Worm (Caenorhabditis elegans) whole organism, L3 larva: ENCODE measurements around the gene trpp-12.

Experiments used
- R02D3.7 ChIP-seq: fragments of 150-350 bp; optimal IDR thresholded peaks from 2 replicates; lab custom pipeline; 2014; ENCODE audit warnings: missing biosample characterization, missing genetic modification characterization
- ZK546.5 ChIP-seq: sonication (generic microtip); optimal IDR thresholded peaks from 2 replicates; lab custom pipeline; 2017; ENCODE audit warnings: missing biosample characterization, missing genetic modification characterization
- aly-2 ChIP-seq: fragments of 150-350 bp; optimal IDR thresholded peaks from 2 replicates; lab custom pipeline; 2014; ENCODE audit warnings: missing biosample characterization, missing genetic modification characterization
- ama-1 ChIP-seq: fragments of 150-350 bp; optimal IDR thresholded peaks from 2 replicates; lab custom pipeline; 2018
- ceh-16 ChIP-seq: sonication (generic microtip); optimal IDR thresholded peaks from 2 replicates; lab custom pipeline; 2017; ENCODE audit warnings: missing biosample characterization, missing genetic modification characterization
- ceh-28 ChIP-seq: fragments of 150-350 bp; optimal IDR thresholded peaks from 2 replicates; lab custom pipeline; 2014; ENCODE audit warnings: missing biosample characterization, missing genetic modification reagents, missing genetic modification characterization
- ceh-82 ChIP-seq: fragments of 150-350 bp; optimal IDR thresholded peaks from 2 replicates; lab custom pipeline; 2014; ENCODE audit warnings: missing biosample characterization, missing genetic modification characterization
- ceh-9 ChIP-seq: sonication (generic microtip); optimal IDR thresholded peaks from 2 replicates; lab custom pipeline; 2018; ENCODE audit warnings: missing biosample characterization, missing genetic modification characterization
- daf-12 ChIP-seq: fragments of 150-350 bp; optimal IDR thresholded peaks from 2 replicates; lab custom pipeline; 2014; ENCODE audit warnings: missing biosample characterization, missing genetic modification reagents, missing genetic modification characterization
- egl-27 ChIP-seq: sonication (generic microtip); optimal IDR thresholded peaks from 4 replicates; lab custom pipeline; 2017; ENCODE audit warnings: missing biosample characterization, missing genetic modification reagents, missing genetic modification characterization
- egl-5 ChIP-seq: fragments of 150-350 bp; optimal IDR thresholded peaks from 2 replicates; lab custom pipeline; 2017; ENCODE audit warnings: missing biosample characterization, missing genetic modification reagents, missing genetic modification characterization, inconsistent platforms
- elt-1 ChIP-seq: fragments of 150-350 bp; optimal IDR thresholded peaks from 2 replicates; lab custom pipeline; 2014; ENCODE audit warnings: missing biosample characterization, missing genetic modification characterization
- elt-2 ChIP-seq: sonication (generic microtip); optimal IDR thresholded peaks from 2 replicates; lab custom pipeline; 2016; ENCODE audit warnings: missing genetic modification reagents, mild to moderate bottlenecking, missing genetic modification characterization, missing compliant biosample characterization
- elt-3 ChIP-seq, 3 experiments: fragments of 150-350 bp in 1 of 3; sonication (generic microtip) in 2 of 3; optimal IDR thresholded peaks; 2 replicates in 2 of 3; 4 replicates in 1 of 3; lab custom pipeline; 2014 to 2017; ENCODE audit warnings: missing biosample characterization in 3 of 3, missing genetic modification characterization in 3 of 3
- eor-1 ChIP-seq, 2 experiments: fragments of 150-350 bp; optimal IDR thresholded peaks; 2 replicates each; lab custom pipeline; 2014 to 2018; ENCODE audit warnings: missing biosample characterization in 2 of 2, missing genetic modification characterization in 2 of 2
- fkh-10 ChIP-seq: sonication (generic microtip); optimal IDR thresholded peaks from 2 replicates; lab custom pipeline; 2017; ENCODE audit warnings: missing biosample characterization, missing genetic modification reagents, missing genetic modification characterization
- fkh-2 ChIP-seq: fragments of 150-350 bp; optimal IDR thresholded peaks from 2 replicates; lab custom pipeline; 2014; ENCODE audit warnings: missing biosample characterization, missing genetic modification reagents, missing genetic modification characterization
- fos-1 ChIP-seq: fragments of 150-350 bp; optimal IDR thresholded peaks from 2 replicates; lab custom pipeline; 2014; ENCODE audit warnings: missing biosample characterization, missing genetic modification characterization
- hmg-11 ChIP-seq: sonication (generic microtip); optimal IDR thresholded peaks from 2 replicates; lab custom pipeline; 2016; ENCODE audit warnings: missing genetic modification characterization, missing compliant biosample characterization
- jun-1 ChIP-seq: fragments of 150-350 bp; optimal IDR thresholded peaks from 2 replicates; lab custom pipeline; 2014; ENCODE audit warnings: missing biosample characterization, missing genetic modification reagents, missing genetic modification characterization
- lin-15B ChIP-seq: fragments of 150-350 bp; optimal IDR thresholded peaks from 2 replicates; lab custom pipeline; 2014; ENCODE audit warnings: missing biosample characterization, missing genetic modification characterization
- lin-39 ChIP-seq: fragments of 150-350 bp; optimal IDR thresholded peaks from 2 replicates; lab custom pipeline; 2018; ENCODE audit warnings: missing biosample characterization, missing genetic modification reagents, missing genetic modification characterization
- lsy-12 ChIP-seq: sonication (generic microtip); optimal IDR thresholded peaks from 2 replicates; lab custom pipeline; 2016; ENCODE audit warnings: mild to moderate bottlenecking, missing genetic modification characterization, missing compliant biosample characterization
- mdl-1 ChIP-seq: fragments of 150-350 bp; optimal IDR thresholded peaks from 2 replicates; lab custom pipeline; 2014; ENCODE audit warnings: missing biosample characterization, missing genetic modification characterization
- mml-1 ChIP-seq: fragments of 150-350 bp; sonication (generic microtip); optimal IDR thresholded peaks from 3 replicates; lab custom pipeline; 2014; ENCODE audit warnings: missing biosample characterization, missing genetic modification characterization
- nfya-1 ChIP-seq: sonication (generic microtip); optimal IDR thresholded peaks from 2 replicates; lab custom pipeline; 2017; ENCODE audit warnings: missing genetic modification characterization, mild to moderate bottlenecking, missing compliant biosample characterization, antibody characterized with exemption, moderate library complexity; ENCODE audit not compliant: insufficient read depth
- nhr-11 ChIP-seq: fragments of 150-350 bp; optimal IDR thresholded peaks from 2 replicates; lab custom pipeline; 2014; ENCODE audit warnings: missing biosample characterization, missing genetic modification characterization
- nhr-12 ChIP-seq: fragments of 150-350 bp; optimal IDR thresholded peaks from 2 replicates; lab custom pipeline; 2014; ENCODE audit warnings: missing biosample characterization, missing genetic modification characterization
- nhr-23 ChIP-seq: fragments of 150-350 bp; optimal IDR thresholded peaks from 2 replicates; lab custom pipeline; 2014; ENCODE audit warnings: missing biosample characterization, missing genetic modification reagents, missing genetic modification characterization
- nhr-237 ChIP-seq: fragments of 150-350 bp; optimal IDR thresholded peaks from 2 replicates; lab custom pipeline; 2014; ENCODE audit warnings: missing biosample characterization, missing genetic modification characterization
- nhr-25 ChIP-seq: sonication (generic microtip); optimal IDR thresholded peaks from 2 replicates; lab custom pipeline; 2017; ENCODE audit warnings: missing biosample characterization, missing genetic modification characterization
- nhr-28 ChIP-seq: fragments of 150-350 bp; optimal IDR thresholded peaks from 2 replicates; lab custom pipeline; 2014; ENCODE audit warnings: missing biosample characterization, missing genetic modification characterization
- nhr-43 ChIP-seq: sonication (generic microtip); optimal IDR thresholded peaks from 2 replicates; lab custom pipeline; 2016; ENCODE audit warnings: mild to moderate bottlenecking, missing genetic modification characterization, missing compliant biosample characterization; ENCODE audit not compliant: poor library complexity, severe bottlenecking
- nhr-67 ChIP-seq: fragments of 150-350 bp; optimal IDR thresholded peaks from 2 replicates; lab custom pipeline; 2014; ENCODE audit warnings: missing biosample characterization, missing genetic modification characterization
- nhr-76 ChIP-seq: fragments of 150-350 bp; sonication (generic microtip); optimal IDR thresholded peaks from 5 replicates; lab custom pipeline; 2014; ENCODE audit warnings: missing biosample characterization, missing genetic modification characterization
- nhr-77 ChIP-seq: fragments of 150-350 bp; optimal IDR thresholded peaks from 2 replicates; lab custom pipeline; 2014; ENCODE audit warnings: missing biosample characterization, missing genetic modification characterization
- pha-4 ChIP-seq: fragments of 150-350 bp; optimal IDR thresholded peaks from 2 replicates; lab custom pipeline; 2014; ENCODE audit warnings: missing biosample characterization, missing genetic modification reagents, missing genetic modification characterization
- pqm-1 ChIP-seq: fragments of 150-350 bp; optimal IDR thresholded peaks from 2 replicates; lab custom pipeline; 2017; ENCODE audit warnings: missing biosample characterization, missing genetic modification characterization, inconsistent platforms
- sea-2 ChIP-seq: fragments of 150-350 bp; sonication (generic microtip); optimal IDR thresholded peaks from 4 replicates; lab custom pipeline; 2014; ENCODE audit warnings: missing biosample characterization, missing genetic modification reagents, missing genetic modification characterization
- skn-1 ChIP-seq: fragments of 150-350 bp; optimal IDR thresholded peaks from 2 replicates; lab custom pipeline; 2014; ENCODE audit warnings: missing biosample characterization, missing genetic modification characterization
- snpc-4 ChIP-seq: fragments of 150-350 bp; optimal IDR thresholded peaks from 2 replicates; lab custom pipeline; 2014; ENCODE audit warnings: missing biosample characterization, missing genetic modification characterization
- tbx-2 ChIP-seq: sonication (generic microtip); optimal IDR thresholded peaks from 2 replicates; lab custom pipeline; 2016; ENCODE audit warnings: mild to moderate bottlenecking, missing genetic modification characterization, missing compliant biosample characterization
- unc-39 ChIP-seq: sonication (generic microtip); optimal IDR thresholded peaks from 4 replicates; lab custom pipeline; 2017; ENCODE audit warnings: missing biosample characterization, missing genetic modification characterization
- unc-62 ChIP-seq: fragments of 150-350 bp; sonication (generic microtip); optimal IDR thresholded peaks from 4 replicates; lab custom pipeline; 2014; ENCODE audit warnings: missing biosample characterization, missing genetic modification reagents, missing genetic modification characterization
- zag-1 ChIP-seq: fragments of 150-350 bp; optimal IDR thresholded peaks from 2 replicates; lab custom pipeline; 2014; ENCODE audit warnings: missing biosample characterization, missing genetic modification characterization
- ztf-11 ChIP-seq: fragments of 150-350 bp; optimal IDR thresholded peaks from 2 replicates; lab custom pipeline; 2014; ENCODE audit warnings: missing biosample characterization, missing genetic modification characterization
- ztf-4 ChIP-seq: fragments of 150-350 bp; optimal IDR thresholded peaks from 2 replicates; lab custom pipeline; 2014; ENCODE audit warnings: missing biosample characterization, missing genetic modification characterization

The trpp-12 gene

ce11 chrX:2426932-2427331 lies 17.4 kb downstream of the trpp-12 start:
- TF ChIP-seq R02D3.7 (tag; lab: Kevin White, UChicago), result no peak
- TF ChIP-seq nhr-25, result peak; percentile 61

- TF ChIP-seq elt-2, result no peak
- no peak for TF ChIP-seq nhr-237
- no peak for TF ChIP-seq lin-15B
- no peak for TF ChIP-seq skn-1
- TF ChIP-seq pqm-1 (tag; lab: Kevin White, UChicago), result no peak
Measured at ce11 chrX:2427404-2427803, 17.9 kb downstream of the trpp-12 start, which contains the start of gene gcy-31. Gene gcy-31 (minus strand): TSS chrX:2427504.

ce11 chrX:2430317-2430716 lies 20.8 kb downstream of the trpp-12 start:
- no peak for TF ChIP-seq hmg-11
- no peak for TF ChIP-seq R02D3.7 (tag; lab: Kevin White, UChicago)
- TF ChIP-seq fkh-10 (GFP tag; lab: Kevin White, UChicago), result no peak
- no peak for TF ChIP-seq ceh-9 (tag; lab: Kevin White, UChicago)
- no peak for TF ChIP-seq nhr-11

ce11 chrX:2432459-2432858 lies 23.0 kb downstream of the trpp-12 start:
- no peak for TF ChIP-seq R02D3.7 (tag; lab: Kevin White, UChicago)
- TF ChIP-seq ZK546.5 (tag; lab: Kevin White, UChicago), result no peak
- peak; percentile 13 for TF ChIP-seq pqm-1 (tag; lab: Kevin White, UChicago)
- no peak for TF ChIP-seq mdl-1 (tag; lab: Kevin White, UChicago)
- TF ChIP-seq aly-2 (tag; lab: Kevin White, UChicago), result no peak
- TF ChIP-seq daf-12 (tag; lab: Kevin White, UChicago), result no peak
- peak; percentile 69 for TF ChIP-seq hmg-11
- no peak for TF ChIP-seq ceh-16 (tag; lab: Kevin White, UChicago)
- TF ChIP-seq nhr-237, result no peak
- peak; percentile 60 for TF ChIP-seq nfya-1 (tag; lab: Kevin White, UChicago)
- TF ChIP-seq tbx-2 (tag; lab: Kevin White, UChicago), result peak; percentile 12
- TF ChIP-seq ceh-9 (tag; lab: Kevin White, UChicago), result no peak
- TF ChIP-seq fos-1 (tag; lab: Kevin White, UChicago), result no peak
- TF ChIP-seq egl-5 (tag; lab: Kevin White, UChicago), result no peak
- peak; percentile 13 for TF ChIP-seq nhr-43 (tag; lab: Kevin White, UChicago)
- peak; percentile 45 for TF ChIP-seq lin-39 (tag; lab: Kevin White, UChicago)
- no peak for TF ChIP-seq nhr-28 (tag; lab: Kevin White, UChicago)
- TF ChIP-seq snpc-4 (tag; lab: Kevin White, UChicago), result peak; percentile 44
- TF ChIP-seq elt-2, result peak; percentile 39
- no peak for TF ChIP-seq mml-1
- no peak for TF ChIP-seq ztf-4 (tag; lab: Kevin White, UChicago)
- TF ChIP-seq nhr-23 (tag; lab: Kevin White, UChicago), result peak; percentile 66
- TF ChIP-seq nhr-76 (tag; lab: Kevin White, UChicago), result no peak
- no peak for TF ChIP-seq fkh-2 (tag; lab: Kevin White, UChicago)
- no peak for TF ChIP-seq nhr-11
- TF ChIP-seq eor-1 (tag; optimal IDR thresholded peaks at IDR 0.05; lab: Kevin White, UChicago), result no peak
- no peak for TF ChIP-seq ama-1
- peak; percentile 11 for TF ChIP-seq lsy-12 (tag; lab: Kevin White, UChicago)
- TF ChIP-seq pha-4 (tag; lab: Kevin White, UChicago), result peak; percentile 91
- TF ChIP-seq egl-27 (tag; lab: Kevin White, UChicago), result peak; percentile 70
- TF ChIP-seq nhr-12, result no peak
- TF ChIP-seq nhr-25, result peak; percentile 83
- no peak for TF ChIP-seq sea-2 (GFP tag; lab: Kevin White, UChicago)
- TF ChIP-seq nhr-77 (tag; lab: Kevin White, UChicago), result no peak
- TF ChIP-seq lin-15B, result peak; percentile 7
- no peak for TF ChIP-seq unc-39 (tag; lab: Kevin White, UChicago)
- no peak for TF ChIP-seq ceh-82 (tag; lab: Kevin White, UChicago)
- no peak for TF ChIP-seq elt-1 (tag; lab: Kevin White, UChicago)
- no peak for TF ChIP-seq zag-1 (tag; lab: Kevin White, UChicago)
- TF ChIP-seq ztf-11 (tag; lab: Kevin White, UChicago), result no peak
- no peak for TF ChIP-seq jun-1 (tag; lab: Kevin White, UChicago)
- TF ChIP-seq elt-3 (tag; optimal IDR thresholded peaks at IDR 0.05; lab: Kevin White, UChicago), result no peak
- no peak for TF ChIP-seq nhr-67 (tag; lab: Kevin White, UChicago)
- TF ChIP-seq fkh-10 (GFP tag; lab: Kevin White, UChicago), result no peak
- TF ChIP-seq unc-62 (GFP tag; lab: Kevin White, UChicago), result peak; percentile 33
- peak; percentile 8 for TF ChIP-seq ceh-28 (tag; lab: Kevin White, UChicago)
- no peak for TF ChIP-seq skn-1
